Worm (Caenorhabditis elegans) whole organism, young adult: ENCODE measurements around the gene F37H8.6.
A peak's percentile ranks its signal among the peaks of the same experiment; 100 is the strongest.

Source experiments
- B0035.1 ChIP-seq: sonication (generic microtip); optimal IDR thresholded peaks from 2 replicates; lab custom pipeline; 2016; ENCODE audit warnings: missing genetic modification characterization, mild to moderate bottlenecking, missing compliant biosample characterization, missing genotype, missing genetic modification reagents
- B0336.3 ChIP-seq: fragments of 200-800 bp; sonication (Bioruptor generic); IDR thresholded peaks from 2 replicates; pipeline ENCODE4 v1.3.6; 2022; ENCODE audit warnings: missing genetic modification characterization, missing compliant biosample characterization
- C06A6.2 ChIP-seq: fragments of 200-800 bp; sonication (Bioruptor generic); conservative IDR thresholded peaks from 2 replicates; pipeline ENCODE4 v1.3.6; 2022; ENCODE audit warnings: missing genetic modification characterization, missing compliant biosample characterization
- F23B12.7 ChIP-seq: sonication (generic microtip); optimal IDR thresholded peaks from 2 replicates; lab custom pipeline; 2017; ENCODE audit warnings: missing genetic modification characterization, mild to moderate bottlenecking, missing compliant biosample characterization, antibody characterized with exemption, moderate library complexity; ENCODE audit not compliant: insufficient read depth
- F37B4.10 ChIP-seq: fragments of 200-800 bp; sonication (Bioruptor generic); IDR thresholded peaks from 2 replicates; pipeline ENCODE4 v1.3.6; 2022; ENCODE audit warnings: missing genetic modification characterization, missing compliant biosample characterization
- F55B11.4 ChIP-seq: sonication (generic microtip); optimal IDR thresholded peaks from 2 replicates; lab custom pipeline; 2016; ENCODE audit warnings: missing compliant biosample characterization, missing genetic modification characterization, borderline replicate concordance; ENCODE audit not compliant: insufficient read depth
- F57A8.1 ChIP-seq: fragments of 200-800 bp; sonication (Bioruptor generic); optimal IDR thresholded peaks from 2 replicates; lab custom pipeline; 2018; ENCODE audit warnings: mild to moderate bottlenecking, missing genetic modification characterization, moderate library complexity, missing compliant biosample characterization
- T07F8.4 ChIP-seq: sonication (generic microtip); optimal IDR thresholded peaks from 2 replicates; lab custom pipeline; 2016; ENCODE audit warnings: mild to moderate bottlenecking, missing genetic modification characterization, moderate library complexity, missing compliant biosample characterization
- Y53G8AR.9 ChIP-seq: fragments of 200-800 bp; sonication (Bioruptor generic); conservative IDR thresholded peaks from 2 replicates; pipeline ENCODE4 v1.3.6; 2022; ENCODE audit warnings: missing genetic modification reagents, missing genetic modification characterization, missing compliant biosample characterization
- Y67H2A.10 ChIP-seq: fragments of 200-800 bp; sonication (Bioruptor generic); conservative IDR thresholded peaks from 2 replicates; pipeline ENCODE4 v1.3.6; 2022; ENCODE audit warnings: missing genetic modification reagents, missing genetic modification characterization, missing compliant biosample characterization
- akir-1 ChIP-seq: fragments of 200-800 bp; sonication (Bioruptor generic); optimal IDR thresholded peaks from 2 replicates; lab custom pipeline; 2018; ENCODE audit warnings: mild to moderate bottlenecking, missing genetic modification characterization, moderate library complexity, missing compliant biosample characterization
- aptf-2 ChIP-seq: fragments of 200-800 bp; sonication (Bioruptor generic); conservative IDR thresholded peaks from 2 replicates; pipeline ENCODE4 v1.3.6; 2022; ENCODE audit warnings: missing genetic modification reagents, missing genetic modification characterization, missing compliant biosample characterization
- aptf-3 ChIP-seq: fragments of 200-800 bp; sonication (Bioruptor generic); IDR thresholded peaks from 2 replicates; pipeline ENCODE4 v1.3.6; 2022; ENCODE audit warnings: missing genetic modification characterization, missing compliant biosample characterization
- attf-5 ChIP-seq: fragments of 200-800 bp; sonication (Bioruptor generic); optimal IDR thresholded peaks from 2 replicates; lab custom pipeline; 2018; ENCODE audit warnings: mild to moderate bottlenecking, missing genetic modification characterization, missing compliant biosample characterization
- ccch-3 ChIP-seq: fragments of 200-800 bp; sonication (Bioruptor generic); optimal IDR thresholded peaks from 2 replicates; lab custom pipeline; 2018; ENCODE audit warnings: mild to moderate bottlenecking, missing genetic modification characterization, missing compliant biosample characterization
- ceh-40 ChIP-seq: fragments of 200-800 bp; sonication (Bioruptor generic); IDR thresholded peaks from 2 replicates; pipeline ENCODE4 v1.3.6; 2022; ENCODE audit warnings: missing genetic modification characterization, missing compliant biosample characterization
- ceh-79 ChIP-seq: sonication (generic microtip); optimal IDR thresholded peaks from 2 replicates; lab custom pipeline; 2017; ENCODE audit warnings: mild to moderate bottlenecking, missing genetic modification characterization, missing compliant biosample characterization
- die-1 ChIP-seq: sonication (generic microtip); optimal IDR thresholded peaks from 2 replicates; lab custom pipeline; 2016; ENCODE audit warnings: missing genotype, mild to moderate bottlenecking, missing genetic modification characterization, missing compliant biosample characterization
- dox-1 ChIP-seq: fragments of 200-800 bp; sonication (Bioruptor generic); IDR thresholded peaks from 2 replicates; pipeline ENCODE4 v1.3.6; 2022; ENCODE audit warnings: missing genetic modification reagents, missing genetic modification characterization, missing compliant biosample characterization
- efl-1 ChIP-seq: fragments of 150-350 bp; optimal IDR thresholded peaks from 2 replicates; lab custom pipeline; 2014; ENCODE audit warnings: missing biosample characterization, missing genetic modification reagents, missing genetic modification characterization
- hmg-20 ChIP-seq: fragments of 200-800 bp; sonication (Bioruptor generic); IDR thresholded peaks from 2 replicates; pipeline ENCODE4 v1.3.6; 2022; ENCODE audit warnings: missing genetic modification reagents, missing genetic modification characterization, missing compliant biosample characterization
- lin-35 ChIP-seq, 3 experiments: fragments of 150-350 bp in 2 of 3; sonication (generic microtip) in 1 of 3; optimal IDR thresholded peaks; 2 replicates each; lab custom pipeline; 2014 to 2018; ENCODE audit warnings: missing biosample characterization in 3 of 3, missing genetic modification characterization in 3 of 3, missing genetic modification reagents in 3 of 3
- lin-40 ChIP-seq: sonication (generic microtip); optimal IDR thresholded peaks from 2 replicates; lab custom pipeline; 2016; ENCODE audit warnings: missing genetic modification characterization, mild to moderate bottlenecking, missing compliant biosample characterization, missing genotype, missing genetic modification reagents
- lin-54 ChIP-seq: fragments of 200-800 bp; sonication (Bioruptor generic); optimal IDR thresholded peaks from 2 replicates; lab custom pipeline; 2018; ENCODE audit warnings: mild to moderate bottlenecking, missing genetic modification characterization, missing compliant biosample characterization
- madf-10 ChIP-seq: sonication (generic microtip); optimal IDR thresholded peaks from 2 replicates; lab custom pipeline; 2016; ENCODE audit warnings: mild to moderate bottlenecking, missing genetic modification characterization, missing compliant biosample characterization
- mcd-1 ChIP-seq: fragments of 200-800 bp; sonication (Bioruptor generic); IDR thresholded peaks from 2 replicates; pipeline ENCODE4 v1.3.6; 2022; ENCODE audit warnings: missing genetic modification reagents, missing genetic modification characterization, missing compliant biosample characterization
- mxl-1 ChIP-seq: sonication (generic microtip); optimal IDR thresholded peaks from 2 replicates; lab custom pipeline; 2016; ENCODE audit warnings: missing genetic modification characterization, missing compliant biosample characterization
- nhr-179 ChIP-seq: sonication (generic microtip); optimal IDR thresholded peaks from 2 replicates; lab custom pipeline; 2016; ENCODE audit warnings: mild to moderate bottlenecking, missing genetic modification characterization, missing compliant biosample characterization
- nhr-80 ChIP-seq: sonication (generic microtip); optimal IDR thresholded peaks from 2 replicates; lab custom pipeline; 2016; ENCODE audit warnings: missing genetic modification characterization, missing compliant biosample characterization
- nhr-90 ChIP-seq: sonication (generic microtip); optimal IDR thresholded peaks from 2 replicates; lab custom pipeline; 2016; ENCODE audit warnings: missing genotype, mild to moderate bottlenecking, missing genetic modification characterization, missing compliant biosample characterization
- rec-8 ChIP-seq, 2 experiments: sonication (generic microtip); optimal IDR thresholded peaks; 2 replicates each; lab custom pipeline; 2016; ENCODE audit warnings: mild to moderate bottlenecking in 2 of 2, missing genetic modification characterization in 2 of 2, missing genetic modification reagents in 2 of 2, missing genotype in 2 of 2, missing biosample characterization in 1 of 2, missing compliant biosample characterization in 1 of 2, moderate library complexity in 1 of 2
- repo-1 ChIP-seq: sonication (generic microtip); optimal IDR thresholded peaks from 2 replicates; lab custom pipeline; 2017; ENCODE audit warnings: mild to moderate bottlenecking, missing genetic modification characterization, missing compliant biosample characterization
- sea-2 ChIP-seq: fragments of 200-800 bp; sonication (Bioruptor generic); IDR thresholded peaks from 2 replicates; pipeline ENCODE4 v1.3.6; 2022; ENCODE audit warnings: missing genetic modification characterization, missing compliant biosample characterization
- tbp1 ChIP-seq: fragments of 200-800 bp; sonication (Bioruptor generic); optimal IDR thresholded peaks from 2 replicates; lab custom pipeline; 2018; ENCODE audit warnings: mild to moderate bottlenecking, missing genetic modification characterization, missing compliant biosample characterization
- ztf-18 ChIP-seq: sonication (generic microtip); optimal IDR thresholded peaks from 2 replicates; lab custom pipeline; 2016; ENCODE audit warnings: missing genotype, mild to moderate bottlenecking, missing genetic modification characterization, missing compliant biosample characterization
- ztf-22 ChIP-seq: fragments of 200-800 bp; sonication (Bioruptor generic); optimal IDR thresholded peaks from 2 replicates; lab custom pipeline; 2018; ENCODE audit warnings: mild to moderate bottlenecking, missing genetic modification characterization, moderate library complexity, missing compliant biosample characterization
- ztf-25 ChIP-seq: fragments of 200-800 bp; sonication (Bioruptor generic); IDR thresholded peaks from 2 replicates; pipeline ENCODE4 v1.3.6; 2022; ENCODE audit warnings: missing genetic modification reagents, missing genetic modification characterization, missing compliant biosample characterization
- ztf-26 ChIP-seq: sonication (generic microtip); optimal IDR thresholded peaks from 2 replicates; lab custom pipeline; 2017; ENCODE audit warnings: missing genetic modification characterization, missing compliant biosample characterization
- ztf-28 ChIP-seq: fragments of 200-800 bp; sonication (Bioruptor generic); IDR thresholded peaks from 2 replicates; pipeline ENCODE4 v1.3.6; 2022; ENCODE audit warnings: missing genetic modification reagents, missing genetic modification characterization, missing compliant biosample characterization
- ztf-6 ChIP-seq: fragments of 200-800 bp; sonication (Bioruptor generic); IDR thresholded peaks from 2 replicates; pipeline ENCODE4 v1.3.6; 2022; ENCODE audit warnings: missing genetic modification reagents, missing genetic modification characterization, missing compliant biosample characterization

F37H8.6 gene

ce11 chrII:11135773-11136172 is 41.5 kb downstream of the F37H8.6 start:
- TF ChIP-seq die-1 (tag; lab: Kevin White, UChicago) (no peak), mxl-1 (tag; lab: Kevin White, UChicago) (no peak), nhr-80 (tag; lab: Kevin White, UChicago) (peak; percentile 18), aptf-3 (no peak), ceh-40 (GFP tag; lab: Robert Waterston, UW) (no peak)
- TF ChIP-seq, all 124 proteins: peak for 1

- no peak for TF ChIP-seq ztf-28 (GFP tag; lab: Robert Waterston, UW)
- no peak for TF ChIP-seq aptf-2 (GFP tag; lab: Robert Waterston, UW)
- TF ChIP-seq attf-5 (GFP tag; lab: Kevin White, UChicago), result no peak
- no peak for TF ChIP-seq akir-1 (GFP tag; lab: Kevin White, UChicago)
- TF ChIP-seq sea-2, result no peak
- no peak for TF ChIP-seq madf-10 (tag; lab: Kevin White, UChicago)
- TF ChIP-seq nhr-179 (tag; lab: Kevin White, UChicago), result no peak
- no peak for TF ChIP-seq hmg-20 (GFP tag; lab: Robert Waterston, UW)
- TF ChIP-seq T07F8.4 (tag; lab: Kevin White, UChicago), result no peak
- TF ChIP-seq ztf-22 (GFP tag; lab: Kevin White, UChicago), result no peak
- no peak for TF ChIP-seq ztf-26 (tag; lab: Kevin White, UChicago)
- TF ChIP-seq ceh-79 (tag; lab: Kevin White, UChicago), result no peak
- no peak for TF ChIP-seq dox-1 (GFP tag; lab: Robert Waterston, UW)
- no peak for TF ChIP-seq F57A8.1
- TF ChIP-seq F23B12.7 (tag; lab: Kevin White, UChicago), result no peak
- TF ChIP-seq nhr-90 (tag; lab: Kevin White, UChicago), result no peak
- TF ChIP-seq aptf-3, result no peak
Measured at ce11 chrII:11134828-11135227, 42.4 kb downstream of the F37H8.6 start, which contains the start of gene F40F8.5. Gene F40F8.5, minus strand, starts transcription at chrII:11134928.

DNA sequence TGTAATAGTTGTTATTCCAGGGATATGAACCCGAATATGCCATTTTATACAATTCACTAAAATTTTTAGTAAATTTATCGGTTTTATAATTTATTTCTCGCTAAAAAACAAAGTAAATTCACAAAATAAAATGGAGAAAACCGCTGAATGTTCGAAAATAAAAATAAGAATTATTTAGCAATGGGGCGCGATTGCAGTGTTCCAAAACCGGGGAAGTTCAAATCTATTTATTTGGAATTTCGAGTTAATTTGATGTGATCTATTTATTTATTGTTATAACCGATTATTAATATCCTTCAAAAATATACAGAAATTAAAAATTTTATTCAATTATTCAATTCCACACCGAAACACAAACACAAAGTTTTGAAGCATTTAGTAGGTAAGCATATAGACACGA is 44.7 kb downstream of the F37H8.6 start, which contains the start of gene F40F8.11:
Gene F40F8.11, minus strand, starts transcription at position 49 of the 400 bp plus-strand sequence.
- no peak for TF ChIP-seq lin-40 (tag; lab: Kevin White, UChicago)
- no peak for TF ChIP-seq B0336.3 (GFP tag; lab: Robert Waterston, UW)
- TF ChIP-seq C06A6.2 (GFP tag; lab: Robert Waterston, UW), result no peak
- no peak for TF ChIP-seq tbp1 (GFP tag; lab: Kevin White, UChicago)
- peak; percentile 65 for TF ChIP-seq efl-1 (GFP tag; lab: Kevin White, UChicago)
- no peak for TF ChIP-seq dox-1 (GFP tag; lab: Robert Waterston, UW)
- no peak for TF ChIP-seq ztf-18 (tag; lab: Kevin White, UChicago)
- no peak for TF ChIP-seq rec-8 (tag; optimal IDR thresholded peaks at IDR 0.05; lab: Kevin White, UChicago)
- no peak for TF ChIP-seq ztf-25 (GFP tag; lab: Robert Waterston, UW)
- TF ChIP-seq ceh-40 (GFP tag; lab: Robert Waterston, UW), result no peak
- TF ChIP-seq lin-54 (GFP tag; lab: Kevin White, UChicago), result peak; percentile 55
- no peak for TF ChIP-seq nhr-90 (tag; lab: Kevin White, UChicago)
- TF ChIP-seq Y67H2A.10 (GFP tag; lab: Robert Waterston, UW), result no peak
- TF ChIP-seq repo-1 (tag; lab: Kevin White, UChicago), result no peak
- TF ChIP-seq ccch-3 (GFP tag; lab: Kevin White, UChicago), result no peak
- TF ChIP-seq lin-35 (GFP tag; optimal IDR thresholded peaks at IDR 0.05; lab: Kevin White, UChicago), result peak in 1 of 3 experiments; percentile 59
- peak; percentile 82 for TF ChIP-seq mcd-1
- TF ChIP-seq F37B4.10, result no peak
- TF ChIP-seq Y53G8AR.9 (GFP tag; lab: Robert Waterston, UW), result no peak
- no peak for TF ChIP-seq F55B11.4 (tag; lab: Kevin White, UChicago)
- TF ChIP-seq ztf-6, result no peak
- TF ChIP-seq B0035.1 (tag; lab: Kevin White, UChicago), result no peak
